Fruit fly (Drosophila melanogaster) whole organism, pupa: Measurements from ENCODE around the gene lectin-24A.

ENCODE experiments used
- CG10348 ChIP-seq: fragments of 200-800 bp; sonication (Bioruptor generic); IDR thresholded peaks from 2 replicates; pipeline ENCODE4 v1.3.6; 2022; ENCODE audit warnings: missing biosample characterization, missing genetic modification characterization
- CG14655 ChIP-seq: fragments of 200-800 bp; sonication (Bioruptor generic); optimal IDR thresholded peaks from 3 replicates; lab custom pipeline; 2017; ENCODE audit warnings: mild to moderate bottlenecking, missing biosample characterization, missing genetic modification reagents, missing genetic modification characterization
- D1 ChIP-seq: fragments of 200-800 bp; sonication (Bioruptor generic); optimal IDR thresholded peaks from 2 replicates; lab custom pipeline; 2018; ENCODE audit warnings: missing biosample characterization, mild to moderate bottlenecking, missing genetic modification characterization, moderate library complexity
- Pif1B ChIP-seq: fragments of 200-800 bp; sonication (Bioruptor generic); optimal IDR thresholded peaks from 3 replicates; lab custom pipeline; 2016; ENCODE audit warnings: missing biosample characterization, missing genetic modification characterization

- TF ChIP-seq Pif1B (GFP tag; lab: Kevin White, UChicago) (no peak), CG14655 (GFP tag; lab: Kevin White, UChicago) (no peak), D1 (no peak), CG10348 (no peak)
Observed at dm6 chr2L:3740443-3740842, 22.9 kb upstream of the lectin-24A start.
